Worm (Caenorhabditis elegans) whole organism, midembryonic: ENCODE results near the gene sax-1.

Source experiments
- flt-1 ChIP-seq: fragments of 200-800 bp; sonication (Bioruptor generic); IDR thresholded peaks from 2 replicates; pipeline ENCODE4 v1.3.6; 2022; ENCODE audit warnings: missing genetic modification characterization, missing compliant biosample characterization
- klf-2 ChIP-seq: fragments of 200-800 bp; sonication (Bioruptor generic); conservative IDR thresholded peaks from 2 replicates; pipeline ENCODE4 v1.3.6; 2022; ENCODE audit warnings: missing genetic modification reagents, missing genetic modification characterization, missing compliant biosample characterization
- med-1 ChIP-seq: sonication (generic microtip); optimal IDR thresholded peaks from 2 replicates; lab custom pipeline; 2017; ENCODE audit warnings: missing genetic modification characterization, mild to moderate bottlenecking, missing compliant biosample characterization, antibody characterized with exemption, missing genetic modification reagents; ENCODE audit not compliant: insufficient read depth
- ref-1 ChIP-seq: fragments of 200-800 bp; sonication (Bioruptor generic); conservative IDR thresholded peaks from 2 replicates; pipeline ENCODE4 v1.3.6; 2022; ENCODE audit warnings: missing genetic modification reagents, missing genetic modification characterization, missing compliant biosample characterization
- tab-1 ChIP-seq: fragments of 200-800 bp; sonication (Bioruptor generic); IDR thresholded peaks from 2 replicates; pipeline ENCODE4 v1.3.6; 2022; ENCODE audit warnings: missing genetic modification characterization, missing compliant biosample characterization
- ztf-29 ChIP-seq: fragments of 200-800 bp; sonication (Bioruptor generic); IDR thresholded peaks from 2 replicates; pipeline ENCODE4 v1.3.6; 2022; ENCODE audit warnings: missing genetic modification reagents, missing genetic modification characterization, missing compliant biosample characterization

DNA sequence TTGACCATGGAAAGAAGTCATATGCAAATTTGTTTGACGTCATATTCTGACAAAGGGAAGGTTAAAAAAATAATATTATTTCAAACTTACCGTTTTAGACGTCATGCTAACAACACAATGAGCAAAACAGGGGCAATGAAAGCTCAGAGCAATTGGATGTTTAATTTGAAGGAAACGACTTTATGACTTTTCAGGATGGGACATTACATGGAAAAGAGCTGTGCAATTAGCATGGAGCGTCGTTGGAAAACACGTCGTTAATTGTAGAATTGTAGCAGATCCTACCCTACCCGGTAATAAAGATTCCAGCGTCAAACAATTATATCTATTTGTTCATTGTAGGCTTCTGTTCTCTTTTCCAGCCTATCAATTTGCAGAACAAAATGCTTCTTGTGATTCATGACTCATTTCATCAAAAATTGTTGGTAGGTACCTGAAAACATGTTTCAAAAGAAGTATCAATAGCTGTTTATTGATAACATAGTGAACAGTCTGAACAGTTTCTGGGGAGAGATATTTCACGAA is 23.7 kb upstream of the sax-1 start, which contains the start of gene ceh-63:
- TF ChIP-seq ztf-29 (GFP tag; lab: Robert Waterston, UW) (no peak), flt-1 (GFP tag; lab: Robert Waterston, UW) (no peak), med-1 (GFP tag; lab: Kevin White, UChicago) (no peak), ref-1 (GFP tag; lab: Robert Waterston, UW) (no peak), tab-1 (GFP tag; lab: Robert Waterston, UW) (no peak), klf-2 (GFP tag; lab: Robert Waterston, UW) (no peak)
